Fruit fly (Drosophila melanogaster): Measurements from ENCODE around the gene CG10958.

CG10958 gene

DNA sequence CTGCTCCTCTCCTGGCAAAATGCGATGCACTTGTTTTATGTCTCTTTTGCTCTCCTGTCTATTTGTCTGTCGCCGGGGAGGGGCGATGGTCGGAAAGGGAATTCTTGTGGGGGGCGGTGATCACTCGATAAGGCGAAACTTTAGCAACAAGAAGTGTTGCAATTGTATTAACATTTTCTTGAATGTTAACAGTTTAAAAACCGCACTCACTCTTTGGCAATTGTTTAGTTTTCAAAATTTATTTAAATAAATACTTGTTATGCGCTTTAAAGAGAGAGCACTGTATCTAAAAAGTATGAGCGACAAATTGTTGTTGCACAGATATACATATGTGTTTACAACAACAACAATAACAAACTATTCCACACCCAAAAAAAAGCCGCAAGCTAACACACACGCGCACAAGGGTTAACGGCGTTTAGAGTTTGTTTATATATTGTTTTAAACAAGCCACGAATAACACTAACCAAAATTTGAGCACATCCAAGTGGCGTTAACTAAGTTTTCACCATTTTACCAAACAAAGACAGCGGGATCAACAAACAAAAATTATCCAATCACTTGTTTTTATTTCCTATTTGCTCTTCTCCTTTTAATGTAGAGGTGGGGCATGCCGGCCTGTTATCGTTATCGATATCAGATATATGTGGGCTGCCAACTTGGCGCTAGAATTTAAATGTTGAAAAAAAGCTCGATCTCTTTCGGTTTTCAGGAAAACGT is 30.4 kb upstream of the CG10958 start, which contains the start of gene CG2258 (continued):
- TF ChIP-seq CG3281 (GFP tag; optimal IDR thresholded peaks at IDR 0.05) (peak; percentile 81), Trl (optimal IDR thresholded peaks at IDR 0.05) (no peak), Trl (GFP tag; optimal IDR thresholded peaks at IDR 0.05) (no peak), CG4328 (GFP tag; optimal IDR thresholded peaks at IDR 0.05) (peak; percentile 77), Meics (GFP tag; optimal IDR thresholded peaks at IDR 0.05) (peak; percentile 82), CG12071 (GFP tag; optimal IDR thresholded peaks at IDR 0.05) (peak; percentile 86), CG8944 (GFP tag; optimal IDR thresholded peaks at IDR 0.05) (peak; percentile 71), BtbVII (GFP tag; optimal IDR thresholded peaks at IDR 0.05) (peak; percentile 83), Hmr (GFP tag; optimal IDR thresholded peaks at IDR 0.05) (peak; percentile 85), CG14965 (GFP tag; optimal IDR thresholded peaks at IDR 0.05; ENCODE audit: borderline replicate concordance) (peak; percentile 35), ash1 (GFP tag; optimal IDR thresholded peaks at IDR 0.05) (no peak), psq (GFP tag; optimal IDR thresholded peaks at IDR 0.05) (peak; percentile 24), crp (GFP tag; optimal IDR thresholded peaks at IDR 0.05) (peak in 1 of 2 experiments; percentile 12), sqz (GFP tag; optimal IDR thresholded peaks at IDR 0.05) (peak; percentile 82), bigmax (GFP tag; optimal IDR thresholded peaks at IDR 0.05) (no peak), Oli (tag; optimal IDR thresholded peaks at IDR 0.05) (peak; percentile 88), wdn (GFP tag; IDR thresholded peaks at IDR 0.05) (peak; percentile 63; the same call in 1 of the 2 replicates), CG7839 (tag; optimal IDR thresholded peaks at IDR 0.05) (peak; percentile 92), pb (GFP tag; optimal IDR thresholded peaks at IDR 0.05) (peak; percentile 38), CG17829 (tag; optimal IDR thresholded peaks at IDR 0.05) (peak; percentile 87), shn (GFP tag; optimal IDR thresholded peaks at IDR 0.05) (no peak), Jarid2 (GFP tag; optimal IDR thresholded peaks at IDR 0.05) (peak; percentile 44), CG7963 (GFP tag; IDR thresholded peaks at IDR 0.05; ENCODE audit: partially characterized antibody) (no peak), CG7271 (tag; optimal IDR thresholded peaks at IDR 0.05) (no peak), Sry-β (GFP tag; optimal IDR thresholded peaks at IDR 0.05) (peak; percentile 10), CG8281 (tag; optimal IDR thresholded peaks at IDR 0.05) (peak; percentile 30), HHEX (GFP tag; optimal IDR thresholded peaks at IDR 0.05) (peak; percentile 85), Drgx (GFP tag; IDR thresholded peaks at IDR 0.05) (peak; percentile 96), Optix (GFP tag; IDR thresholded peaks at IDR 0.05) (peak; percentile 76), CG13296 (GFP tag; optimal IDR thresholded peaks at IDR 0.05) (peak; percentile 85), knrl (GFP tag; IDR thresholded peaks at IDR 0.05; ENCODE audit: partially characterized antibody) (no peak), Lim3 (GFP tag; IDR thresholded peaks at IDR 0.05) (peak; percentile 43; the same call in 1 of the 2 replicates), sim (GFP tag; IDR thresholded peaks at IDR 0.05) (peak; percentile 37; the same call in 1 of the 2 replicates), sisA (GFP tag; IDR thresholded peaks at IDR 0.05) (peak; percentile 89), CG10543 (GFP tag; optimal IDR thresholded peaks at IDR 0.05) (peak; percentile 81), CG12942 (GFP tag; optimal IDR thresholded peaks at IDR 0.05) (peak; percentile 70), zen2 (GFP tag; IDR thresholded peaks at IDR 0.05; ENCODE audit: partially characterized antibody) (0 out of 3 replicates have a peak, but pooled peaks have one; percentile 15), CG34422 (GFP tag; IDR thresholded peaks at IDR 0.05) (peak; percentile 89), phol (tag; optimal IDR thresholded peaks at IDR 0.05) (peak; percentile 85), CG9876 (GFP tag; optimal IDR thresholded peaks at IDR 0.05) (peak; percentile 38), twi (tag; optimal IDR thresholded peaks at IDR 0.05) (peak; percentile 79), mld (GFP tag; IDR thresholded peaks at IDR 0.05; ENCODE audit: partially characterized antibody) (no peak), peb (GFP tag; IDR thresholded peaks at IDR 0.05) (peak; percentile 61), CG12219 (GFP tag; optimal IDR thresholded peaks at IDR 0.05) (peak; percentile 86), CG30431 (GFP tag; optimal IDR thresholded peaks at IDR 0.05) (peak; percentile 65), tx (GFP tag; optimal IDR thresholded peaks at IDR 0.05) (peak; percentile 62), CG11560 (tag; IDR thresholded peaks at IDR 0.05) (peak; percentile 34; the same call in 1 of the 3 replicates), ham (GFP tag; IDR thresholded peaks at IDR 0.05) (peak; percentile 43; the same call in 1 of the 2 replicates)

Measured in whole organism, embryonic.